Fruit fly (Drosophila melanogaster) whole organism, adult: ENCODE results near the gene CG15414.

Experiments
- CG33017 ChIP-seq: fragments of 200-800 bp; sonication (Bioruptor generic); optimal IDR thresholded peaks from 2 replicates; lab custom pipeline; 2018; ENCODE audit warnings: missing biosample characterization, mild to moderate bottlenecking, missing genetic modification characterization, moderate library complexity
- CG5204 ChIP-seq: fragments of 200-800 bp; sonication (Bioruptor generic); optimal IDR thresholded peaks from 2 replicates; lab custom pipeline; 2016; ENCODE audit warnings: missing biosample characterization, missing genetic modification characterization
- CG7101 ChIP-seq: fragments of 200-800 bp; sonication (Bioruptor generic); optimal IDR thresholded peaks from 2 replicates; lab custom pipeline; 2018; ENCODE audit warnings: missing biosample characterization, mild to moderate bottlenecking, missing genetic modification characterization, moderate library complexity
- Crg-1 ChIP-seq: fragments of 200-800 bp; sonication (Bioruptor generic); optimal IDR thresholded peaks from 2 replicates; lab custom pipeline; 2016; ENCODE audit warnings: missing biosample characterization, missing genetic modification characterization
- Hr96 ChIP-seq: fragments of 200-800 bp; sonication (Bioruptor generic); optimal IDR thresholded peaks from 2 replicates; lab custom pipeline; 2016; ENCODE audit warnings: missing biosample characterization, missing genetic modification characterization
- Mnt ChIP-seq: fragments of 200-800 bp; sonication (Bioruptor generic); optimal IDR thresholded peaks from 2 replicates; lab custom pipeline; 2016; ENCODE audit warnings: missing biosample characterization, mild to moderate bottlenecking, missing genetic modification characterization
- kay ChIP-seq: fragments of 200-800 bp; sonication (Bioruptor generic); peaks from one replicate; lab custom pipeline; 2016; ENCODE audit warnings: missing biosample characterization, missing genetic modification characterization, borderline replicate concordance
- ovo ChIP-seq: fragments of 200-800 bp; sonication (Bioruptor generic); optimal IDR thresholded peaks from 2 replicates; lab custom pipeline; 2016; ENCODE audit warnings: missing biosample characterization, missing genetic modification characterization
- toe ChIP-seq: fragments of 200-800 bp; sonication (Bioruptor generic); optimal IDR thresholded peaks from 2 replicates; lab custom pipeline; 2016; ENCODE audit warnings: missing biosample characterization, missing genetic modification characterization

DNA sequence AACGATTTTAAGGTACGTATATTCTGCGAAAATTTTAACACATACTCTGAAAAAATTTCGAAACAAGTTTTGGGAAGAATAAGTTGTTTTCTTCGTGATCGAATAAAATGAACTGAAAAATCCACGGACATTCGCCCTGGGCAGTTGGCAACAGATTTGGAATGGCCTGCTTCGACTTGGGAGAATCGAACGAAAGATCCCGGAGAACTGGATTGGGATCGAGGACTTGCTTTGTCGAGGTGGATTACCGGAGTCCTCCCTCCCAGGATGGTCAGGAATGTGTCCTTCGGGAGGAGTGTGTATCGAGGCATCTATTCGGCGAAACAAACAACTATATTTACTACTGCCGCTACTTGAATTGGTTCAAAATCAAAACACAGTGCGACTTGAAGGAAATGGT, 28.7 kb upstream of the CG15414 start, which contains the start of the genes CG3213 and CG8851:
- TF ChIP-seq CG5204 (GFP tag; lab: Kevin White, UChicago) = no peak
- TF ChIP-seq Mnt = no peak
- TF ChIP-seq ovo = no peak
- TF ChIP-seq Hr96 (GFP tag; lab: Kevin White, UChicago) = no peak
- no peak for TF ChIP-seq kay (GFP tag; lab: Kevin White, UChicago)
- no peak for TF ChIP-seq CG33017 (tag; lab: Kevin White, UChicago)
- TF ChIP-seq CG7101 (tag; lab: Kevin White, UChicago) = no peak
- no peak for TF ChIP-seq Crg-1 (GFP tag; lab: Kevin White, UChicago)
- no peak for TF ChIP-seq toe (GFP tag; lab: Kevin White, UChicago)
